Worm (Caenorhabditis elegans) whole organism, L1 larva: ENCODE data around the gene T25E4.1.
"Not testable (repeated sequence)": the region's sequence is repeated elsewhere in the genome, so short reads cannot be mapped to it uniquely, and the experiment has no call there.

ENCODE experiments used
- C04F5.9 ChIP-seq: sonication (generic microtip); optimal IDR thresholded peaks from 2 replicates; lab custom pipeline; 2016; ENCODE audit warnings: missing genetic modification characterization, missing compliant biosample characterization
- C16A3.4 ChIP-seq: fragments of 150-350 bp; optimal IDR thresholded peaks from 2 replicates; lab custom pipeline; 2014; ENCODE audit warnings: missing biosample characterization, missing genetic modification characterization
- C34B4.2 ChIP-seq: sonication (generic microtip); optimal IDR thresholded peaks from 2 replicates; lab custom pipeline; 2017; ENCODE audit warnings: mild to moderate bottlenecking, missing genetic modification characterization, missing compliant biosample characterization
- F16B12.6 ChIP-seq: fragments of 150-350 bp; optimal IDR thresholded peaks from 2 replicates; lab custom pipeline; 2014; ENCODE audit warnings: missing biosample characterization, missing genetic modification characterization
- Y116A8C.19 ChIP-seq: sonication (generic microtip); optimal IDR thresholded peaks from 2 replicates; lab custom pipeline; 2016; ENCODE audit warnings: missing compliant biosample characterization, missing genetic modification characterization, borderline replicate concordance
- alr-1 ChIP-seq: fragments of 200-800 bp; sonication (Bioruptor generic); optimal IDR thresholded peaks from 2 replicates; lab custom pipeline; 2018; ENCODE audit warnings: borderline replicate concordance, mild to moderate bottlenecking, missing genetic modification characterization, missing compliant biosample characterization
- aly-2 ChIP-seq: fragments of 150-350 bp; optimal IDR thresholded peaks from 2 replicates; lab custom pipeline; 2014; ENCODE audit warnings: missing biosample characterization, missing genetic modification characterization
- blmp-1 ChIP-seq: fragments of 150-350 bp; optimal IDR thresholded peaks from 2 replicates; lab custom pipeline; 2014; ENCODE audit warnings: missing biosample characterization, missing genetic modification characterization
- ceh-63 ChIP-seq: fragments of 200-800 bp; sonication (Bioruptor generic); optimal IDR thresholded peaks from 2 replicates; lab custom pipeline; 2018; ENCODE audit warnings: mild to moderate bottlenecking, missing genetic modification characterization, missing compliant biosample characterization
- ces-1 ChIP-seq: fragments of 150-350 bp; optimal IDR thresholded peaks from 2 replicates; lab custom pipeline; 2014; ENCODE audit warnings: missing biosample characterization, missing genetic modification reagents, missing genetic modification characterization
- dpl-1 ChIP-seq, 3 experiments: fragments of 150-350 bp in 2 of 3; sonication (generic microtip) in 1 of 3; optimal IDR thresholded peaks; 2 replicates each; lab custom pipeline; 2014 to 2017; ENCODE audit warnings: missing biosample characterization in 3 of 3, missing genetic modification characterization in 3 of 3, missing genetic modification reagents in 3 of 3
- dsc-1 ChIP-seq: sonication (generic microtip); optimal IDR thresholded peaks from 2 replicates; lab custom pipeline; 2016; ENCODE audit warnings: mild to moderate bottlenecking, missing genetic modification characterization, missing compliant biosample characterization
- efl-1 ChIP-seq, 4 experiments: fragments of 150-350 bp; optimal IDR thresholded peaks in 3 of 4; peaks in 1 of 4; 1 replicate in 1 of 4; 2 replicates in 3 of 4; lab custom pipeline; 2014; ENCODE audit warnings: missing biosample characterization in 2 of 4, missing genetic modification characterization in 2 of 4, missing genetic modification reagents in 2 of 4
- egl-13 ChIP-seq: sonication (generic microtip); optimal IDR thresholded peaks from 2 replicates; lab custom pipeline; 2016; ENCODE audit warnings: missing genotype, missing genetic modification reagents, missing genetic modification characterization, missing compliant biosample characterization
- egl-27 ChIP-seq, 2 experiments: fragments of 150-350 bp in 1 of 2; sonication (generic microtip); optimal IDR thresholded peaks; 3 replicates each; lab custom pipeline; 2017 to 2018; ENCODE audit warnings: missing biosample characterization in 2 of 2, missing genetic modification characterization in 2 of 2, missing genetic modification reagents in 2 of 2
- ets-5 ChIP-seq: fragments of 200-800 bp; sonication (Bioruptor generic); IDR thresholded peaks from 2 replicates; pipeline ENCODE4 v1.3.6; 2022; ENCODE audit warnings: missing genetic modification characterization, missing compliant biosample characterization
- fkh-10 ChIP-seq: sonication (generic microtip); optimal IDR thresholded peaks from 2 replicates; lab custom pipeline; 2017; ENCODE audit warnings: missing biosample characterization, missing genetic modification reagents, missing genetic modification characterization
- fkh-4 ChIP-seq: sonication (generic microtip); optimal IDR thresholded peaks from 2 replicates; lab custom pipeline; 2016; ENCODE audit warnings: missing compliant biosample characterization, missing genetic modification characterization, borderline replicate concordance
- hpl-2 ChIP-seq: fragments of 150-350 bp; optimal IDR thresholded peaks from 2 replicates; lab custom pipeline; 2014; ENCODE audit warnings: missing biosample characterization, missing genetic modification reagents, missing genetic modification characterization
- isw-1 ChIP-seq: fragments of 200-800 bp; sonication (Bioruptor generic); IDR thresholded peaks from 2 replicates; pipeline ENCODE4 v1.3.6; 2022; ENCODE audit warnings: missing genetic modification characterization, missing compliant biosample characterization
- jun-1 ChIP-seq: fragments of 150-350 bp; optimal IDR thresholded peaks from 2 replicates; lab custom pipeline; 2014; ENCODE audit warnings: missing biosample characterization, missing genetic modification reagents, missing genetic modification characterization
- lin-14 ChIP-seq: fragments of 200-800 bp; sonication (Bioruptor generic); optimal IDR thresholded peaks from 2 replicates; lab custom pipeline; 2018; ENCODE audit warnings: mild to moderate bottlenecking, missing genetic modification characterization, moderate library complexity, missing compliant biosample characterization
- lin-15B ChIP-seq: fragments of 150-350 bp; sonication (generic microtip); optimal IDR thresholded peaks from 3 replicates; lab custom pipeline; 2014; ENCODE audit warnings: missing biosample characterization, missing genetic modification characterization
- mab-9 ChIP-seq: fragments of 200-800 bp; sonication (Bioruptor generic); IDR thresholded peaks from 2 replicates; pipeline ENCODE4 v1.3.6; 2022; ENCODE audit warnings: missing genetic modification reagents, missing genetic modification characterization, missing compliant biosample characterization
- mef-2 ChIP-seq: fragments of 150-350 bp; optimal IDR thresholded peaks from 2 replicates; lab custom pipeline; 2014; ENCODE audit warnings: missing biosample characterization, missing genetic modification characterization
- nhr-11 ChIP-seq: fragments of 150-350 bp; optimal IDR thresholded peaks from 2 replicates; lab custom pipeline; 2014; ENCODE audit warnings: missing biosample characterization, missing genetic modification characterization
- nhr-20 ChIP-seq: sonication (generic microtip); optimal IDR thresholded peaks from 2 replicates; lab custom pipeline; 2016; ENCODE audit warnings: mild to moderate bottlenecking, missing genetic modification characterization, missing compliant biosample characterization
- nhr-28 ChIP-seq: fragments of 150-350 bp; optimal IDR thresholded peaks from 2 replicates; lab custom pipeline; 2014; ENCODE audit warnings: missing biosample characterization, missing genetic modification characterization
- nhr-47 ChIP-seq: sonication (generic microtip); optimal IDR thresholded peaks from 2 replicates; lab custom pipeline; 2016; ENCODE audit warnings: mild to moderate bottlenecking, missing genetic modification characterization, moderate library complexity, missing compliant biosample characterization
- nhr-71 ChIP-seq: sonication (generic microtip); optimal IDR thresholded peaks from 2 replicates; lab custom pipeline; 2016; ENCODE audit warnings: mild to moderate bottlenecking, missing genetic modification characterization, moderate library complexity, missing compliant biosample characterization
- nhr-76 ChIP-seq: sonication (generic microtip); optimal IDR thresholded peaks from 2 replicates; lab custom pipeline; 2017; ENCODE audit warnings: missing biosample characterization, missing genetic modification characterization
- nhr-84 ChIP-seq: sonication (generic microtip); optimal IDR thresholded peaks from 2 replicates; lab custom pipeline; 2017; ENCODE audit warnings: missing biosample characterization, missing genetic modification characterization
- nhr-85 ChIP-seq: sonication (generic microtip); peaks from one replicate; lab custom pipeline; 2016; ENCODE audit warnings: missing genetic modification characterization, inconsistent platforms, missing compliant biosample characterization
- pax-3 ChIP-seq: fragments of 200-800 bp; sonication (Bioruptor generic); optimal IDR thresholded peaks from 2 replicates; lab custom pipeline; 2018; ENCODE audit warnings: mild to moderate bottlenecking, missing genetic modification characterization, moderate library complexity, missing compliant biosample characterization
- pqm-1 ChIP-seq: sonication (generic microtip); optimal IDR thresholded peaks from 3 replicates; lab custom pipeline; 2017; ENCODE audit warnings: missing biosample characterization, missing genetic modification characterization
- rnt-1 ChIP-seq: sonication (generic microtip); optimal IDR thresholded peaks from 2 replicates; lab custom pipeline; 2016; ENCODE audit warnings: mild to moderate bottlenecking, missing genetic modification characterization, moderate library complexity, missing compliant biosample characterization
- sox-4 ChIP-seq: sonication (generic microtip); optimal IDR thresholded peaks from 2 replicates; lab custom pipeline; 2016; ENCODE audit warnings: missing genetic modification characterization, missing compliant biosample characterization
- swsn-7 ChIP-seq: sonication (generic microtip); optimal IDR thresholded peaks from 2 replicates; lab custom pipeline; 2016; ENCODE audit warnings: missing genetic modification characterization, missing compliant biosample characterization
- tlp-1 ChIP-seq: fragments of 150-350 bp; optimal IDR thresholded peaks from 2 replicates; lab custom pipeline; 2014; ENCODE audit warnings: missing biosample characterization, missing genetic modification characterization
- unc-130 ChIP-seq: fragments of 150-350 bp; optimal IDR thresholded peaks from 2 replicates; lab custom pipeline; 2017; ENCODE audit warnings: missing biosample characterization, missing genetic modification characterization, inconsistent platforms
- unc-30 ChIP-seq: sonication (generic microtip); optimal IDR thresholded peaks from 2 replicates; lab custom pipeline; 2017; ENCODE audit warnings: missing biosample characterization, missing genetic modification characterization
- unc-86 ChIP-seq: sonication (generic microtip); optimal IDR thresholded peaks from 2 replicates; lab custom pipeline; 2016; ENCODE audit warnings: missing genetic modification characterization, missing compliant biosample characterization
- ztf-11 ChIP-seq, 2 experiments: sonication (generic microtip); optimal IDR thresholded peaks; 2 replicates each; lab custom pipeline; 2016 to 2017; ENCODE audit warnings: missing genetic modification characterization in 2 of 2, missing biosample characterization in 1 of 2, missing compliant biosample characterization in 1 of 2
- ztf-4 ChIP-seq: fragments of 150-350 bp; optimal IDR thresholded peaks from 2 replicates; lab custom pipeline; 2014; ENCODE audit warnings: missing biosample characterization, missing genetic modification characterization

The T25E4.1 gene

ce11 chrII:5537524-5537923 lies 40.6 kb upstream of the T25E4.1 start, which contains the start of gene C17C3.11:
Gene C17C3.11 (plus strand): TSS chrII:5537824.
- no peak for TF ChIP-seq efl-1 (optimal IDR thresholded peaks at IDR 0.05; lab: Kevin White, UChicago)
- TF ChIP-seq efl-1 (GFP tag; optimal IDR thresholded peaks at IDR 0.05 in 1 of 2; lab: Kevin White, UChicago) = no peak
- no peak for TF ChIP-seq pax-3 (tag; lab: Kevin White, UChicago)
- TF ChIP-seq dpl-1 (GFP tag; optimal IDR thresholded peaks at IDR 0.05; lab: Kevin White, UChicago) = no peak
- no peak for TF ChIP-seq blmp-1 (tag; lab: Kevin White, UChicago)
- no peak for TF ChIP-seq pqm-1 (tag; lab: Kevin White, UChicago)
- TF ChIP-seq unc-86 (tag; lab: Kevin White, UChicago) = no peak
- no peak for TF ChIP-seq egl-27 (tag; optimal IDR thresholded peaks at IDR 0.05; lab: Kevin White, UChicago)
- no peak for TF ChIP-seq aly-2 (tag; lab: Kevin White, UChicago)
- no peak for TF ChIP-seq F16B12.6
- TF ChIP-seq C04F5.9 (tag; lab: Kevin White, UChicago) = no peak
- no peak for TF ChIP-seq nhr-20
- no peak for TF ChIP-seq jun-1 (tag; lab: Kevin White, UChicago)
- no peak for TF ChIP-seq nhr-84 (tag; lab: Kevin White, UChicago)
- TF ChIP-seq lin-15B (tag; lab: Kevin White, UChicago) = no peak
- no peak for TF ChIP-seq nhr-71
- no peak for TF ChIP-seq fkh-10 (GFP tag; lab: Kevin White, UChicago)
- no peak for TF ChIP-seq unc-130 (tag; lab: Kevin White, UChicago)
- TF ChIP-seq nhr-47 (tag; lab: Kevin White, UChicago) = no peak
- no peak for TF ChIP-seq nhr-28 (tag; lab: Kevin White, UChicago)
- TF ChIP-seq, all 84 proteins: peak for 0

- TF ChIP-seq F16B12.6; egl-13 (tag; lab: Kevin White, UChicago); swsn-7 (tag; lab: Kevin White, UChicago): not testable (repeated sequence)
Measured at ce11 chrII:5540113-5540512, 38.0 kb upstream of the T25E4.1 start, which contains the start of gene hlh-27. Gene hlh-27 (minus strand): TSS chrII:5540213.

- TF ChIP-seq nhr-28 (tag; lab: Kevin White, UChicago) (no peak), ces-1 (no peak), alr-1 (tag; lab: Kevin White, UChicago) (no peak), sox-4 (tag; lab: Kevin White, UChicago) (no peak), fkh-4 (tag; lab: Kevin White, UChicago) (no peak), C16A3.4 (tag; lab: Kevin White, UChicago) (no peak), ceh-63 (no peak), egl-13 (tag; lab: Kevin White, UChicago) (no peak), isw-1 (GFP tag; lab: Robert Waterston, UW) (no peak), dsc-1 (tag; lab: Kevin White, UChicago) (no peak), ets-5 (no peak)
- TF ChIP-seq, all 84 proteins: peak for 0
Measured at ce11 chrII:5541685-5542084, 36.5 kb upstream of the T25E4.1 start, which contains the start of gene C17C3.24. Gene C17C3.24 (minus strand): TSS chrII:5541785.

- TF ChIP-seq unc-86 (tag; lab: Kevin White, UChicago) (peak; percentile 98), aly-2 (tag; lab: Kevin White, UChicago) (peak; percentile 99), nhr-11 (tag; lab: Kevin White, UChicago) (peak; percentile 96), lin-14 (GFP tag; lab: Kevin White, UChicago) (peak; percentile 99), pax-3 (tag; lab: Kevin White, UChicago) (peak; percentile 98), Y116A8C.19 (tag; lab: Kevin White, UChicago) (peak; percentile 69), mef-2 (tag; lab: Kevin White, UChicago) (peak; percentile 93), dpl-1 (GFP tag; optimal IDR thresholded peaks at IDR 0.05; lab: Kevin White, UChicago) (peak; percentile 80 to 85 (median 83)), ces-1 (peak; percentile 92), rnt-1 (tag; lab: Kevin White, UChicago) (peak; percentile 98), ceh-63 (peak; percentile 95), nhr-85 (tag; lab: Kevin White, UChicago) (peak; percentile 99), ztf-4 (tag; lab: Kevin White, UChicago) (peak; percentile 99), unc-30 (peak; percentile 68), C34B4.2 (tag; lab: Kevin White, UChicago) (peak; percentile 67), hpl-2 (GFP tag; lab: Kevin White, UChicago) (peak; percentile 98), fkh-10 (GFP tag; lab: Kevin White, UChicago) (peak; percentile 99), nhr-76 (peak; percentile 98), mab-9 (GFP tag; lab: Robert Waterston, UW) (peak; percentile 98), ztf-11 (tag; optimal IDR thresholded peaks at IDR 0.05; lab: Kevin White, UChicago) (peak in 1 of 2 experiments; percentile 93), tlp-1 (tag; lab: Kevin White, UChicago) (no peak), efl-1 (optimal IDR thresholded peaks at IDR 0.05; lab: Kevin White, UChicago) (peak; percentile 92 to 93), efl-1 (GFP tag; optimal IDR thresholded peaks at IDR 0.05 in 1 of 2; lab: Kevin White, UChicago) (peak; percentile 80 to 98)
Measured at ce11 chrII:5543476-5544144, 34.5 kb upstream of the T25E4.1 start.
